Worm (Caenorhabditis elegans) whole organism, late embryonic: ENCODE measurements around the gene mltn-8.

Experiments
- C38D4.7 ChIP-seq: fragments of 200-800 bp; sonication (Bioruptor generic); optimal IDR thresholded peaks from 2 replicates; lab custom pipeline; 2018; ENCODE audit warnings: mild to moderate bottlenecking, missing genetic modification characterization, moderate library complexity, missing compliant biosample characterization
- F13H6.1 ChIP-seq: sonication (generic microtip); optimal IDR thresholded peaks from 2 replicates; lab custom pipeline; 2016; ENCODE audit warnings: missing genetic modification characterization, missing compliant biosample characterization
- K02D7.2 ChIP-seq: sonication (generic microtip); optimal IDR thresholded peaks from 2 replicates; lab custom pipeline; 2017; ENCODE audit warnings: mild to moderate bottlenecking, missing genetic modification characterization, missing compliant biosample characterization
- K09A11.1 ChIP-seq: sonication (generic microtip); optimal IDR thresholded peaks from 2 replicates; lab custom pipeline; 2017; ENCODE audit warnings: antibody characterized with exemption, mild to moderate bottlenecking, missing genetic modification characterization, missing compliant biosample characterization; ENCODE audit not compliant: insufficient read depth
- T23F11.4 ChIP-seq: fragments of 200-800 bp; sonication (Bioruptor generic); optimal IDR thresholded peaks from 2 replicates; lab custom pipeline; 2018; ENCODE audit warnings: mild to moderate bottlenecking, missing genetic modification characterization, missing compliant biosample characterization
- ahr-1 ChIP-seq: sonication (generic microtip); optimal IDR thresholded peaks from 2 replicates; lab custom pipeline; 2016; ENCODE audit warnings: missing genetic modification characterization, missing compliant biosample characterization
- ceh-14 ChIP-seq: sonication (generic microtip); optimal IDR thresholded peaks from 2 replicates; lab custom pipeline; 2016; ENCODE audit warnings: missing genotype, missing genetic modification characterization, missing compliant biosample characterization
- ceh-19 ChIP-seq: fragments of 200-800 bp; sonication (Bioruptor generic); optimal IDR thresholded peaks from 2 replicates; lab custom pipeline; 2018; ENCODE audit warnings: mild to moderate bottlenecking, missing genetic modification characterization, missing compliant biosample characterization
- ceh-2 ChIP-seq: sonication (generic microtip); optimal IDR thresholded peaks from 2 replicates; lab custom pipeline; 2016; ENCODE audit warnings: missing genotype, missing genetic modification characterization, missing compliant biosample characterization
- ceh-24 ChIP-seq: sonication (generic microtip); optimal IDR thresholded peaks from 2 replicates; lab custom pipeline; 2016; ENCODE audit warnings: mild to moderate bottlenecking, missing genetic modification characterization, missing compliant biosample characterization
- ceh-30 ChIP-seq: fragments of 150-350 bp; optimal IDR thresholded peaks from 2 replicates; lab custom pipeline; 2014; ENCODE audit warnings: missing biosample characterization, missing genetic modification characterization
- ceh-31 ChIP-seq: sonication (generic microtip); optimal IDR thresholded peaks from 2 replicates; lab custom pipeline; 2016; ENCODE audit warnings: missing genetic modification characterization, missing compliant biosample characterization
- ceh-34 ChIP-seq: sonication (generic microtip); optimal IDR thresholded peaks from 2 replicates; lab custom pipeline; 2016; ENCODE audit warnings: mild to moderate bottlenecking, missing genetic modification characterization, missing compliant biosample characterization
- ceh-45 ChIP-seq: fragments of 200-800 bp; sonication (Bioruptor generic); IDR thresholded peaks from 2 replicates; pipeline ENCODE4 v1.3.6; 2022; ENCODE audit warnings: missing genetic modification reagents, missing genetic modification characterization, missing compliant biosample characterization
- ceh-48 ChIP-seq: sonication (generic microtip); optimal IDR thresholded peaks from 2 replicates; lab custom pipeline; 2016; ENCODE audit warnings: missing genetic modification characterization, inconsistent platforms, missing compliant biosample characterization
- ceh-6 ChIP-seq: fragments of 200-800 bp; sonication (Bioruptor generic); optimal IDR thresholded peaks from 2 replicates; lab custom pipeline; 2018; ENCODE audit warnings: mild to moderate bottlenecking, missing genetic modification characterization, missing compliant biosample characterization
- ceh-9 ChIP-seq: sonication (generic microtip); optimal IDR thresholded peaks from 2 replicates; lab custom pipeline; 2016; ENCODE audit warnings: mild to moderate bottlenecking, missing genetic modification characterization, inconsistent platforms, missing compliant biosample characterization
- che-1 ChIP-seq: sonication (generic microtip); optimal IDR thresholded peaks from 2 replicates; lab custom pipeline; 2016; ENCODE audit warnings: mild to moderate bottlenecking, missing genetic modification characterization, missing compliant biosample characterization
- elt-2 ChIP-seq: sonication (generic microtip); optimal IDR thresholded peaks from 2 replicates; lab custom pipeline; 2016; ENCODE audit warnings: missing genetic modification reagents, missing genetic modification characterization, missing compliant biosample characterization
- fax-1 ChIP-seq: sonication (generic microtip); optimal IDR thresholded peaks from 2 replicates; lab custom pipeline; 2016; ENCODE audit warnings: missing genotype, missing genetic modification characterization, missing compliant biosample characterization
- gmeb-2 ChIP-seq: sonication (generic microtip); optimal IDR thresholded peaks from 2 replicates; lab custom pipeline; 2016; ENCODE audit warnings: missing genetic modification characterization, inconsistent platforms, missing compliant biosample characterization
- hlh-13 ChIP-seq: fragments of 200-800 bp; sonication (Bioruptor generic); optimal IDR thresholded peaks from 2 replicates; lab custom pipeline; 2018; ENCODE audit warnings: mild to moderate bottlenecking, missing genetic modification characterization, missing compliant biosample characterization
- hlh-6 ChIP-seq: sonication (generic microtip); optimal IDR thresholded peaks from 2 replicates; lab custom pipeline; 2016; ENCODE audit warnings: missing genotype, missing genetic modification characterization, missing compliant biosample characterization
- lin-11 ChIP-seq: fragments of 200-800 bp; sonication (Bioruptor generic); optimal IDR thresholded peaks from 2 replicates; lab custom pipeline; 2018; ENCODE audit warnings: mild to moderate bottlenecking, missing genetic modification characterization, missing compliant biosample characterization
- mec-3 ChIP-seq: sonication (generic microtip); optimal IDR thresholded peaks from 2 replicates; lab custom pipeline; 2016; ENCODE audit warnings: borderline replicate concordance, missing genetic modification characterization, missing compliant biosample characterization
- odd-2 ChIP-seq: sonication (generic microtip); optimal IDR thresholded peaks from 2 replicates; lab custom pipeline; 2017; ENCODE audit warnings: antibody characterized with exemption, mild to moderate bottlenecking, missing genetic modification characterization, missing compliant biosample characterization
- pag-3 ChIP-seq: sonication (generic microtip); optimal IDR thresholded peaks from 2 replicates; lab custom pipeline; 2016; ENCODE audit warnings: missing compliant biosample characterization, missing genetic modification characterization, borderline replicate concordance
- pax-1 ChIP-seq: fragments of 150-350 bp; optimal IDR thresholded peaks from 2 replicates; lab custom pipeline; 2014; ENCODE audit warnings: missing biosample characterization, missing genetic modification characterization
- pha-2 ChIP-seq: sonication (generic microtip); optimal IDR thresholded peaks from 2 replicates; lab custom pipeline; 2017; ENCODE audit warnings: mild to moderate bottlenecking, missing genetic modification characterization, missing compliant biosample characterization
- pha-4 ChIP-seq: fragments of 150-350 bp; optimal IDR thresholded peaks from 2 replicates; lab custom pipeline; 2018; ENCODE audit warnings: missing biosample characterization, missing genetic modification reagents, missing genetic modification characterization
- pqm-1 ChIP-seq: sonication (generic microtip); optimal IDR thresholded peaks from 2 replicates; lab custom pipeline; 2016; ENCODE audit warnings: missing genetic modification characterization, missing compliant biosample characterization
- pros-1 ChIP-seq: fragments of 150-350 bp; optimal IDR thresholded peaks from 2 replicates; lab custom pipeline; 2014; ENCODE audit warnings: missing biosample characterization, missing genetic modification reagents, missing genetic modification characterization
- rnt-1 ChIP-seq: sonication (generic microtip); optimal IDR thresholded peaks from 2 replicates; lab custom pipeline; 2016; ENCODE audit warnings: missing genetic modification characterization, missing compliant biosample characterization
- sox-2 ChIP-seq: fragments of 200-800 bp; sonication (Bioruptor generic); IDR thresholded peaks from 2 replicates; pipeline ENCODE4 v1.3.6; 2022; ENCODE audit warnings: missing genetic modification reagents, missing genetic modification characterization, missing compliant biosample characterization
- sox-4 ChIP-seq: sonication (generic microtip); optimal IDR thresholded peaks from 2 replicates; lab custom pipeline; 2017; ENCODE audit warnings: mild to moderate bottlenecking, missing genetic modification characterization, inconsistent platforms, missing compliant biosample characterization
- syd-9 ChIP-seq: sonication (generic microtip); optimal IDR thresholded peaks from 2 replicates; lab custom pipeline; 2016; ENCODE audit warnings: mild to moderate bottlenecking, missing genetic modification characterization, moderate library complexity, missing compliant biosample characterization
- tbx-2 ChIP-seq: sonication (generic microtip); optimal IDR thresholded peaks from 2 replicates; lab custom pipeline; 2016; ENCODE audit warnings: missing genetic modification characterization, missing compliant biosample characterization
- tbx-7 ChIP-seq: sonication (generic microtip); optimal IDR thresholded peaks from 2 replicates; lab custom pipeline; 2016; ENCODE audit warnings: missing genotype, missing genetic modification characterization, missing compliant biosample characterization
- ttx-3 ChIP-seq: sonication (generic microtip); optimal IDR thresholded peaks from 2 replicates; lab custom pipeline; 2016; ENCODE audit warnings: missing genetic modification reagents, missing genetic modification characterization, missing compliant biosample characterization
- unc-3 ChIP-seq, 2 experiments: fragments of 200-800 bp in 1 of 2; sonication (Bioruptor generic) in 1 of 2; sonication (generic microtip) in 1 of 2; conservative IDR thresholded peaks in 1 of 2; optimal IDR thresholded peaks in 1 of 2; 2 replicates each; pipeline versions ENCODE4 v1.3.6 to Lab custom; 2016 to 2022; ENCODE audit warnings: missing compliant biosample characterization in 2 of 2, missing genetic modification characterization in 2 of 2, missing genetic modification reagents in 1 of 2
- unc-42 ChIP-seq: sonication (generic microtip); optimal IDR thresholded peaks from 2 replicates; lab custom pipeline; 2016; ENCODE audit warnings: missing genotype, missing genetic modification characterization, missing compliant biosample characterization

mltn-8 gene

ce11 chrV:396309-396708 is 16.2 kb upstream of the mltn-8 start, which contains the start of gene nhr-253:
Gene nhr-253, plus strand, starts transcription at chrV:396593.
- no peak for TF ChIP-seq ceh-31 (tag; lab: Kevin White, UChicago)
- TF ChIP-seq pha-4 = no peak
- no peak for TF ChIP-seq rnt-1 (tag; lab: Kevin White, UChicago)
- no peak for TF ChIP-seq mec-3
- TF ChIP-seq pros-1 (tag; lab: Kevin White, UChicago) = no peak
- no peak for TF ChIP-seq ceh-30 (tag; lab: Kevin White, UChicago)
- no peak for TF ChIP-seq hlh-13 (GFP tag; lab: Kevin White, UChicago)
- no peak for TF ChIP-seq tbx-2
- TF ChIP-seq K09A11.1 = no peak
- TF ChIP-seq pax-1 (tag; lab: Kevin White, UChicago) = no peak
- no peak for TF ChIP-seq lin-11 (tag; lab: Kevin White, UChicago)
- no peak for TF ChIP-seq ceh-6
- TF ChIP-seq che-1 (tag; lab: Kevin White, UChicago) = no peak
- no peak for TF ChIP-seq ceh-45 (GFP tag; lab: Robert Waterston, UW)
- TF ChIP-seq odd-2 (tag; lab: Kevin White, UChicago) = no peak
- TF ChIP-seq sox-4 (tag; lab: Kevin White, UChicago) = no peak
- no peak for TF ChIP-seq pha-2 (tag; lab: Kevin White, UChicago)
- no peak for TF ChIP-seq ceh-9
- TF ChIP-seq unc-3 (GFP tag; conservative IDR thresholded peaks at IDR 0.05; lab: Robert Waterston, UW) = no peak
- TF ChIP-seq unc-3 (tag; optimal IDR thresholded peaks at IDR 0.05; lab: Kevin White, UChicago) = no peak
- TF ChIP-seq, all 69 proteins: peak for 0

ce11 chrV:392199-392678 is 12.2 kb upstream of the mltn-8 start, which contains the start of gene nhr-254:
Gene nhr-254, plus strand, starts transcription at chrV:392628.
- TF ChIP-seq ceh-45 (GFP tag; lab: Robert Waterston, UW) (no peak), fax-1 (tag; lab: Kevin White, UChicago) (no peak), ceh-14 (no peak), hlh-13 (GFP tag; lab: Kevin White, UChicago) (no peak), ceh-48 (no peak), pag-3 (no peak), ceh-19 (GFP tag; lab: Kevin White, UChicago) (no peak), F13H6.1 (tag; lab: Kevin White, UChicago) (no peak), che-1 (tag; lab: Kevin White, UChicago) (no peak), pax-1 (tag; lab: Kevin White, UChicago) (no peak), sox-4 (tag; lab: Kevin White, UChicago) (no peak), T23F11.4 (GFP tag; lab: Kevin White, UChicago) (no peak), sox-2 (no peak), ceh-34 (tag; lab: Kevin White, UChicago) (no peak)
- TF ChIP-seq, all 69 proteins: peak for 0

ce11 chrV:388397-388796 is 8.3 kb upstream of the mltn-8 start, which contains the start of gene ZK6.6:
Gene ZK6.6, plus strand, starts transcription at chrV:388697.
- no peak for TF ChIP-seq K02D7.2 (tag; lab: Kevin White, UChicago)
- no peak for TF ChIP-seq ahr-1 (tag; lab: Kevin White, UChicago)
- TF ChIP-seq gmeb-2 (tag; lab: Kevin White, UChicago) = no peak
- TF ChIP-seq ceh-45 (GFP tag; lab: Robert Waterston, UW) = no peak

- TF ChIP-seq ttx-3 = no peak
- TF ChIP-seq elt-2 (tag; lab: Kevin White, UChicago) = peak; percentile 59
- TF ChIP-seq K09A11.1 = no peak
- no peak for TF ChIP-seq pqm-1
Measured at ce11 chrV:385488-385887, 5.4 kb upstream of the mltn-8 start, which contains the start of gene lipl-5. Gene lipl-5, plus strand, starts transcription at chrV:385746.

ce11 chrV:384511-384910 is 4.4 kb upstream of the mltn-8 start:
- TF ChIP-seq rnt-1 (tag; lab: Kevin White, UChicago) = no peak
- TF ChIP-seq pag-3 = no peak
- TF ChIP-seq hlh-6 = no peak
- no peak for TF ChIP-seq syd-9 (tag; lab: Kevin White, UChicago)
- TF ChIP-seq ceh-24 (tag; lab: Kevin White, UChicago) = no peak
- no peak for TF ChIP-seq C38D4.7 (GFP tag; lab: Kevin White, UChicago)
- no peak for TF ChIP-seq ceh-14
- TF ChIP-seq tbx-7 = no peak
- TF ChIP-seq ceh-2 (tag; lab: Kevin White, UChicago) = no peak
- TF ChIP-seq ceh-19 (GFP tag; lab: Kevin White, UChicago) = no peak
- no peak for TF ChIP-seq unc-42 (tag; lab: Kevin White, UChicago)
- no peak for TF ChIP-seq ceh-45 (GFP tag; lab: Robert Waterston, UW)
- TF ChIP-seq ceh-9 = no peak
